Fruit fly (Drosophila melanogaster) whole organism, prepupa: ENCODE measurements around the gene nAChRalpha3.

Source experiments
- Blimp-1 ChIP-seq: fragments of 200-800 bp; sonication (Bioruptor generic); optimal IDR thresholded peaks from 3 replicates; lab custom pipeline; 2017; ENCODE audit warnings: missing biosample characterization, missing genetic modification characterization, mild to moderate bottlenecking, moderate library complexity, missing genetic modification reagents
- CG10631 ChIP-seq: fragments of 200-800 bp; sonication (Bioruptor generic); optimal IDR thresholded peaks from 2 replicates; lab custom pipeline; 2016; ENCODE audit warnings: missing biosample characterization, missing genetic modification characterization
- CG11762 ChIP-seq: fragments of 200-800 bp; sonication (Bioruptor generic); optimal IDR thresholded peaks from 3 replicates; lab custom pipeline; 2016; ENCODE audit warnings: missing biosample characterization, missing genetic modification characterization; ENCODE audit not compliant: insufficient read depth
- CG11902 ChIP-seq: fragments of 200-800 bp; sonication (Bioruptor generic); optimal IDR thresholded peaks from 3 replicates; lab custom pipeline; 2016; ENCODE audit warnings: missing biosample characterization, missing genetic modification characterization
- CG1621 ChIP-seq: fragments of 200-800 bp; sonication (Bioruptor generic); optimal IDR thresholded peaks from 3 replicates; lab custom pipeline; 2018; ENCODE audit warnings: missing biosample characterization, mild to moderate bottlenecking, missing genetic modification characterization
- CG16779 ChIP-seq: fragments of 200-800 bp; sonication (Bioruptor generic); optimal IDR thresholded peaks from 3 replicates; lab custom pipeline; 2017; ENCODE audit warnings: missing biosample characterization, mild to moderate bottlenecking, missing genetic modification characterization
- CG3032 ChIP-seq: fragments of 200-800 bp; optimal IDR thresholded peaks from 2 replicates; lab custom pipeline; 2019; ENCODE audit warnings: missing biosample characterization, mild to moderate bottlenecking, missing genetic modification characterization, moderate library complexity
- CG31627 ChIP-seq: fragments of 200-800 bp; sonication (Bioruptor generic); optimal IDR thresholded peaks from 3 replicates; lab custom pipeline; 2016; ENCODE audit warnings: missing biosample characterization, missing genetic modification characterization
- CG32006 ChIP-seq: fragments of 200-800 bp; sonication (Bioruptor generic); optimal IDR thresholded peaks from 3 replicates; lab custom pipeline; 2017; ENCODE audit warnings: missing biosample characterization, mild to moderate bottlenecking, missing genetic modification characterization
- CG34406 ChIP-seq: fragments of 200-800 bp; sonication (Bioruptor generic); optimal IDR thresholded peaks from 3 replicates; lab custom pipeline; 2016; ENCODE audit warnings: missing biosample characterization, missing genetic modification characterization
- CG3919 ChIP-seq: fragments of 200-800 bp; sonication (Bioruptor generic); optimal IDR thresholded peaks from 3 replicates; lab custom pipeline; 2016; ENCODE audit warnings: missing biosample characterization, missing genetic modification characterization
- CG4318 ChIP-seq: fragments of 200-800 bp; sonication (Bioruptor generic); optimal IDR thresholded peaks from 3 replicates; lab custom pipeline; 2017; ENCODE audit warnings: missing biosample characterization, mild to moderate bottlenecking, missing genetic modification characterization
- CG6163 ChIP-seq: fragments of 200-800 bp; sonication (Bioruptor generic); IDR thresholded peaks from 3 replicates; pipeline ENCODE4 v1.3.6; 2022; ENCODE audit warnings: missing biosample characterization, missing genetic modification characterization
- CG6276 ChIP-seq: fragments of 200-800 bp; sonication (Bioruptor generic); optimal IDR thresholded peaks from 2 replicates; lab custom pipeline; 2017; ENCODE audit warnings: missing biosample characterization, mild to moderate bottlenecking, missing genetic modification characterization
- CG6792 ChIP-seq: fragments of 200-800 bp; sonication (Bioruptor generic); optimal IDR thresholded peaks from 3 replicates; lab custom pipeline; 2016; ENCODE audit warnings: missing biosample characterization, missing genetic modification characterization
- CG6808 ChIP-seq: fragments of 200-800 bp; sonication (Bioruptor generic); optimal IDR thresholded peaks from 3 replicates; lab custom pipeline; 2017; ENCODE audit warnings: missing biosample characterization, missing genetic modification characterization, mild to moderate bottlenecking, moderate library complexity, missing genetic modification reagents
- CG6854 ChIP-seq: fragments of 200-800 bp; sonication (Bioruptor generic); optimal IDR thresholded peaks from 2 replicates; lab custom pipeline; 2017; ENCODE audit warnings: missing biosample characterization, mild to moderate bottlenecking, missing genetic modification characterization
- CG7368 ChIP-seq: fragments of 200-800 bp; sonication (Bioruptor generic); optimal IDR thresholded peaks from 3 replicates; lab custom pipeline; 2016; ENCODE audit warnings: missing biosample characterization, missing genetic modification characterization
- CG9139 ChIP-seq: fragments of 200-800 bp; sonication (Bioruptor generic); optimal IDR thresholded peaks from 3 replicates; lab custom pipeline; 2017; ENCODE audit warnings: missing biosample characterization, mild to moderate bottlenecking, missing genetic modification characterization
- Eip75B ChIP-seq: fragments of 200-800 bp; sonication (Bioruptor generic); optimal IDR thresholded peaks from 3 replicates; lab custom pipeline; 2016; ENCODE audit warnings: missing biosample characterization, missing genetic modification characterization
- Eip78C ChIP-seq: fragments of 200-800 bp; sonication (Bioruptor generic); peaks from one replicate; lab custom pipeline; 2016; ENCODE audit warnings: missing biosample characterization, missing genetic modification characterization
- Eip93F ChIP-seq: fragments of 200-800 bp; sonication (Bioruptor generic); optimal IDR thresholded peaks from 2 replicates; lab custom pipeline; 2016; ENCODE audit warnings: missing biosample characterization, mild to moderate bottlenecking, missing genetic modification characterization
- Ets21C ChIP-seq: fragments of 200-800 bp; sonication (Bioruptor generic); optimal IDR thresholded peaks from 3 replicates; lab custom pipeline; 2016; ENCODE audit warnings: missing biosample characterization, missing genetic modification characterization
- Gug ChIP-seq: fragments of 200-800 bp; sonication (Bioruptor generic); IDR thresholded peaks from 2 replicates; pipeline ENCODE4 v1.3.6; 2022; ENCODE audit warnings: missing biosample characterization, missing genetic modification characterization
- Hr38 ChIP-seq: sonication (Bioruptor generic); optimal IDR thresholded peaks from 2 replicates; lab custom pipeline; 2016; ENCODE audit warnings: missing biosample characterization, missing genetic modification characterization
- Hr39 ChIP-seq: fragments of 200-800 bp; sonication (Bioruptor generic); optimal IDR thresholded peaks from 2 replicates; lab custom pipeline; 2016; ENCODE audit warnings: missing biosample characterization, missing genetic modification characterization
- Hr4 ChIP-seq: fragments of 200-800 bp; sonication (Bioruptor generic); optimal IDR thresholded peaks from 3 replicates; lab custom pipeline; 2016; ENCODE audit warnings: missing biosample characterization, missing genetic modification characterization
- Lpt ChIP-seq: fragments of 200-800 bp; sonication (Bioruptor generic); optimal IDR thresholded peaks from 3 replicates; lab custom pipeline; 2016; ENCODE audit warnings: missing biosample characterization, missing genetic modification characterization
- OdsH ChIP-seq: fragments of 200-800 bp; sonication (Bioruptor generic); optimal IDR thresholded peaks from 3 replicates; lab custom pipeline; 2016; ENCODE audit warnings: missing biosample characterization, missing genetic modification characterization
- Smox ChIP-seq: fragments of 200-800 bp; sonication (Bioruptor generic); optimal IDR thresholded peaks from 3 replicates; lab custom pipeline; 2016; ENCODE audit warnings: missing biosample characterization, missing genetic modification characterization
- Sox102F ChIP-seq: fragments of 200-800 bp; sonication (Bioruptor generic); optimal IDR thresholded peaks from 2 replicates; lab custom pipeline; 2016; ENCODE audit warnings: missing biosample characterization, mild to moderate bottlenecking, missing genetic modification characterization
- achi ChIP-seq: fragments of 200-800 bp; sonication (Bioruptor generic); optimal IDR thresholded peaks from 3 replicates; lab custom pipeline; 2016; ENCODE audit warnings: missing biosample characterization, missing genetic modification characterization
- cyc ChIP-seq: fragments of 200-800 bp; sonication (Bioruptor generic); optimal IDR thresholded peaks from 3 replicates; lab custom pipeline; 2016; ENCODE audit warnings: missing biosample characterization, missing genetic modification characterization
- dac ChIP-seq: fragments of 200-800 bp; sonication (Bioruptor generic); optimal IDR thresholded peaks from 2 replicates; lab custom pipeline; 2017; ENCODE audit warnings: missing biosample characterization, mild to moderate bottlenecking, missing genetic modification characterization
- dsx ChIP-seq: fragments of 200-800 bp; optimal IDR thresholded peaks from 3 replicates; lab custom pipeline; 2019; ENCODE audit warnings: missing biosample characterization, mild to moderate bottlenecking, missing genetic modification characterization, moderate library complexity; ENCODE audit not compliant: poor library complexity, severe bottlenecking
- eg ChIP-seq: fragments of 200-800 bp; sonication (Bioruptor generic); IDR thresholded peaks from 3 replicates; pipeline ENCODE4 v1.3.6; 2022; ENCODE audit warnings: missing biosample characterization, missing genetic modification characterization
- esn ChIP-seq: fragments of 200-800 bp; sonication (Bioruptor generic); optimal IDR thresholded peaks from 2 replicates; lab custom pipeline; 2016; ENCODE audit warnings: missing biosample characterization, mild to moderate bottlenecking, missing genetic modification characterization, moderate library complexity
- fd85E ChIP-seq: fragments of 200-800 bp; sonication (Bioruptor generic); optimal IDR thresholded peaks from 3 replicates; lab custom pipeline; 2016; ENCODE audit warnings: missing biosample characterization, missing genetic modification characterization
- fkh ChIP-seq: fragments of 200-800 bp; sonication (Bioruptor generic); optimal IDR thresholded peaks from 3 replicates; lab custom pipeline; 2017; ENCODE audit warnings: missing biosample characterization, mild to moderate bottlenecking, missing genetic modification characterization, moderate library complexity
- lz ChIP-seq: fragments of 200-800 bp; sonication (Bioruptor generic); optimal IDR thresholded peaks from 3 replicates; lab custom pipeline; 2016; ENCODE audit warnings: missing biosample characterization, missing genetic modification characterization
- net ChIP-seq: fragments of 200-800 bp; sonication (Bioruptor generic); optimal IDR thresholded peaks from 3 replicates; lab custom pipeline; 2016; ENCODE audit warnings: missing biosample characterization, missing genetic modification characterization
- pdm3 ChIP-seq: fragments of 200-800 bp; sonication (Bioruptor generic); optimal IDR thresholded peaks from 3 replicates; lab custom pipeline; 2016; ENCODE audit warnings: missing biosample characterization, missing genetic modification characterization
- spab ChIP-seq: fragments of 200-800 bp; sonication (Bioruptor generic); optimal IDR thresholded peaks from 2 replicates; lab custom pipeline; 2017; ENCODE audit warnings: missing biosample characterization, mild to moderate bottlenecking, missing genetic modification characterization, missing genetic modification reagents
- ss ChIP-seq, 2 experiments: fragments of 200-800 bp; sonication (Bioruptor generic); optimal IDR thresholded peaks; 2 replicates in 1 of 2; 3 replicates in 1 of 2; lab custom pipeline; 2017 to 2018; ENCODE audit warnings: mild to moderate bottlenecking in 2 of 2, missing biosample characterization in 2 of 2, missing genetic modification characterization in 2 of 2, moderate library complexity in 1 of 2
- svp ChIP-seq: fragments of 200-800 bp; sonication (Bioruptor generic); peaks from one replicate; lab custom pipeline; 2016; ENCODE audit warnings: missing biosample characterization, missing genetic modification characterization
- topi ChIP-seq: fragments of 200-800 bp; sonication (Bioruptor generic); optimal IDR thresholded peaks from 3 replicates; lab custom pipeline; 2016; ENCODE audit warnings: missing biosample characterization, missing genetic modification characterization

nAChRalpha3 gene

dm6 chrX:8254739-8255326 lies 112.1 kb downstream of the nAChRalpha3 start (continued):
- TF ChIP-seq fd85E (GFP tag; lab: Kevin White, UChicago), result no peak
- TF ChIP-seq CG6808, result no peak
- TF ChIP-seq Hr4, result peak; percentile 70
- peak; percentile 87 for TF ChIP-seq Eip78C
- TF ChIP-seq esn, result peak; percentile 64
- peak; percentile 81 for TF ChIP-seq CG6163 (GFP tag; lab: Robert Waterston, UW)
- peak; percentile 47 for TF ChIP-seq OdsH (GFP tag; lab: Kevin White, UChicago)
- TF ChIP-seq CG3919 (GFP tag; lab: Kevin White, UChicago), result peak; percentile 46
- peak; percentile 52 for TF ChIP-seq Hr39
- peak; percentile 14 for TF ChIP-seq CG11762 (GFP tag; lab: Kevin White, UChicago)
- peak; percentile 13 for TF ChIP-seq Lpt (GFP tag; lab: Kevin White, UChicago)
- peak; percentile 69 for TF ChIP-seq Blimp-1 (GFP tag; lab: Kevin White, UChicago)
- peak; percentile 71 for TF ChIP-seq CG34406 (GFP tag; lab: Kevin White, UChicago)
- TF ChIP-seq CG6854 (GFP tag; lab: Kevin White, UChicago), result no peak
- peak; percentile 23 for TF ChIP-seq CG6276 (GFP tag; lab: Kevin White, UChicago)
- no peak for TF ChIP-seq ss (GFP tag; optimal IDR thresholded peaks at IDR 0.05; lab: Kevin White, UChicago)
- peak; percentile 7 for TF ChIP-seq CG11902 (GFP tag; lab: Kevin White, UChicago)
- TF ChIP-seq CG7368 (GFP tag; lab: Kevin White, UChicago), result peak; percentile 38
- no peak for TF ChIP-seq Ets21C
- no peak for TF ChIP-seq CG3032 (tag; lab: Kevin White, UChicago)
- peak; percentile 68 for TF ChIP-seq pdm3
- TF ChIP-seq Eip75B (GFP tag; lab: Kevin White, UChicago), result peak; percentile 61
- no peak for TF ChIP-seq fkh (GFP tag; lab: Kevin White, UChicago)
- TF ChIP-seq CG6792 (GFP tag; lab: Kevin White, UChicago), result peak; percentile 68

dm6 chrX:8252284-8252886 lies 114.6 kb downstream of the nAChRalpha3 start, which contains the start of gene CG1632:
TSS of gene CG1632 (plus strand) at chrX:8252670.
- TF ChIP-seq esn (peak; percentile 91), CG11762 (GFP tag; lab: Kevin White, UChicago) (peak; percentile 75), CG16779 (peak; percentile 70), Gug (peak; percentile 61), ss (GFP tag; optimal IDR thresholded peaks at IDR 0.05; lab: Kevin White, UChicago) (peak; percentile 62 to 76), CG6276 (GFP tag; lab: Kevin White, UChicago) (peak; percentile 91), CG4318 (GFP tag; lab: Kevin White, UChicago) (peak; percentile 80), pdm3 (peak; percentile 88), CG3919 (GFP tag; lab: Kevin White, UChicago) (peak; percentile 83), CG31627 (GFP tag; lab: Kevin White, UChicago) (peak; percentile 80), Ets21C (peak; percentile 79), CG10631 (GFP tag; lab: Kevin White, UChicago) (peak; percentile 83), CG32006 (GFP tag; lab: Kevin White, UChicago) (peak; percentile 91), spab (GFP tag; lab: Kevin White, UChicago) (peak; percentile 70), CG6792 (GFP tag; lab: Kevin White, UChicago) (peak; percentile 80), CG6854 (GFP tag; lab: Kevin White, UChicago) (peak; percentile 80), Hr39 (peak; percentile 83), lz (peak; percentile 89), OdsH (GFP tag; lab: Kevin White, UChicago) (peak; percentile 84), achi (peak; percentile 85), dac (GFP tag; lab: Kevin White, UChicago) (peak; percentile 83), CG1621 (peak; percentile 73), topi (GFP tag; lab: Kevin White, UChicago) (peak; percentile 88), CG34406 (GFP tag; lab: Kevin White, UChicago) (peak; percentile 72), CG3032 (tag; lab: Kevin White, UChicago) (peak; percentile 83), Lpt (GFP tag; lab: Kevin White, UChicago) (peak; percentile 80), eg (GFP tag; lab: Robert Waterston, UW) (peak; percentile 81), Smox (GFP tag; lab: Kevin White, UChicago) (peak; percentile 87), Eip93F (GFP tag; lab: Kevin White, UChicago) (no peak), Hr38 (no peak), svp (GFP tag; lab: Kevin White, UChicago) (peak; percentile 94), net (GFP tag; lab: Kevin White, UChicago) (peak; percentile 83), Sox102F (GFP tag; lab: Kevin White, UChicago) (peak; percentile 88), dsx (GFP tag; lab: Kevin White, UChicago) (peak; percentile 79), cyc (GFP tag; lab: Kevin White, UChicago) (peak; percentile 77), CG9139 (GFP tag; lab: Kevin White, UChicago) (peak; percentile 51)
